Worm (Caenorhabditis elegans) whole organism, L3 larva: ENCODE results near the gene ZK867.2.

ENCODE experiments used
- elt-3 ChIP-seq, 3 experiments: fragments of 150-350 bp in 1 of 3; sonication (generic microtip) in 2 of 3; optimal IDR thresholded peaks; 2 replicates in 2 of 3; 4 replicates in 1 of 3; lab custom pipeline; 2014 to 2017; ENCODE audit warnings: missing biosample characterization in 3 of 3, missing genetic modification characterization in 3 of 3
- nhr-12 ChIP-seq: fragments of 150-350 bp; optimal IDR thresholded peaks from 2 replicates; lab custom pipeline; 2014; ENCODE audit warnings: missing biosample characterization, missing genetic modification characterization
- skn-1 ChIP-seq: fragments of 150-350 bp; optimal IDR thresholded peaks from 2 replicates; lab custom pipeline; 2014; ENCODE audit warnings: missing biosample characterization, missing genetic modification characterization
- snpc-4 ChIP-seq: fragments of 150-350 bp; optimal IDR thresholded peaks from 2 replicates; lab custom pipeline; 2014; ENCODE audit warnings: missing biosample characterization, missing genetic modification characterization
- ztf-11 ChIP-seq: fragments of 150-350 bp; optimal IDR thresholded peaks from 2 replicates; lab custom pipeline; 2014; ENCODE audit warnings: missing biosample characterization, missing genetic modification characterization

DNA sequence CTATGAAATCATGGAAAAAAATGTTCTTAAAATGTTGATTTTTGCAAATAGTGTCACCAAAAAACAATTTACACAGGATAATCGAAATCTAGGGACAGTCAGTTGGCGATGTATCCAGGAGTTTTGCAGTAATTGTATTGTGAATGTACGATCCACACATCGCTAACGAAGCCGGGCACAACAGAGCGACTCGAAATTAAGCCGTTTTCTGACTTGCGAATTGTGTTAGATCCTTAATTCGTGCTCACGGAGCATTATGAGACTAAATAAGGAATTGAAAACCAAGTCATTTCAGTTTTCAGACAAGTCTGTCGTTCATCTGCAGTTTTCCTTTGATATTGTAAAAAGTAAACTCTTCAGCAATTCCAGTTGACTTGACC lies 27.5 kb downstream of the ZK867.2 start:
- TF ChIP-seq nhr-12 (tag; lab: Kevin White, UChicago) (no peak), skn-1 (no peak), snpc-4 (no peak), elt-3 (tag; optimal IDR thresholded peaks at IDR 0.05; lab: Kevin White, UChicago) (no peak), ztf-11 (tag; lab: Kevin White, UChicago) (no peak)
